Worm (Caenorhabditis elegans) whole organism, midembryonic: ENCODE data around the gene ZC374.2.

ENCODE experiments used
- T22C8.4 ChIP-seq: fragments of 200-800 bp; sonication (Bioruptor generic); IDR thresholded peaks from 2 replicates; pipeline ENCODE4 v1.3.6; 2022; ENCODE audit warnings: missing genetic modification characterization, missing compliant biosample characterization
- cog-1 ChIP-seq: sonication (generic microtip); optimal IDR thresholded peaks from 2 replicates; lab custom pipeline; 2016; ENCODE audit warnings: missing genetic modification characterization, missing compliant biosample characterization
- flt-1 ChIP-seq: fragments of 200-800 bp; sonication (Bioruptor generic); IDR thresholded peaks from 2 replicates; pipeline ENCODE4 v1.3.6; 2022; ENCODE audit warnings: missing genetic modification characterization, missing compliant biosample characterization
- med-1 ChIP-seq: sonication (generic microtip); optimal IDR thresholded peaks from 2 replicates; lab custom pipeline; 2017; ENCODE audit warnings: missing genetic modification characterization, mild to moderate bottlenecking, missing compliant biosample characterization, antibody characterized with exemption, missing genetic modification reagents; ENCODE audit not compliant: insufficient read depth
- tab-1 ChIP-seq: fragments of 200-800 bp; sonication (Bioruptor generic); IDR thresholded peaks from 2 replicates; pipeline ENCODE4 v1.3.6; 2022; ENCODE audit warnings: missing genetic modification characterization, missing compliant biosample characterization

DNA sequence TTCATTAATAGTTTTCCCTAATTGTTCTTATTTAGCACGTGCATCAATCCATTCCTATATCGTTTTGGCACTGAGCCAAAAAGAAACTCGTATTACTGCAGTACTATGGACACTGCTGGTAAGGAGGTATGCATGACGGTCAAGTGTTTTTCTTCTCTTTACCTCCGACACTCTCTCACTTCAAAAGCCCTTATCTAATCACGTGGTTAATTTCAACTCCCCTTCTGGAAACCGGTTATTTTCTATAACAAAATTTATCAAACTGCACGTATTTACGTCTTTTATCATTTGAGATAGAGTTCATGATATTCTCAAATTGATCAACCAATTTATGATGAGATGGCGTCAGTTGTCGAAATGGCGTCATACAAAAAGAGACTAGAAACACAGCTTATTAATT lies 4.4 kb upstream of the ZC374.2 start:
- no peak for TF ChIP-seq flt-1 (GFP tag; lab: Robert Waterston, UW)
- no peak for TF ChIP-seq tab-1 (GFP tag; lab: Robert Waterston, UW)
- TF ChIP-seq med-1 (GFP tag; lab: Kevin White, UChicago): no peak
- TF ChIP-seq cog-1 (tag; lab: Kevin White, UChicago): no peak
- no peak for TF ChIP-seq T22C8.4 (GFP tag; lab: Robert Waterston, UW)
